Fruit fly (Drosophila melanogaster) whole organism, adult: ENCODE data around the gene CG33230.

Experiments
- CG11617 ChIP-seq: fragments of 200-800 bp; sonication (Bioruptor generic); optimal IDR thresholded peaks from 2 replicates; lab custom pipeline; 2017; ENCODE audit warnings: mild to moderate bottlenecking, missing biosample characterization, missing genetic modification reagents, missing genetic modification characterization
- CG12768 ChIP-seq: fragments of 200-800 bp; sonication (Bioruptor generic); optimal IDR thresholded peaks from 2 replicates; lab custom pipeline; 2017; ENCODE audit warnings: missing biosample characterization, missing genetic modification characterization, mild to moderate bottlenecking, moderate library complexity, missing genetic modification reagents
- CG14711 ChIP-seq: fragments of 200-800 bp; sonication (Bioruptor generic); optimal IDR thresholded peaks from 2 replicates; lab custom pipeline; 2018; ENCODE audit warnings: missing biosample characterization, mild to moderate bottlenecking, missing genetic modification characterization, moderate library complexity
- CG1620 ChIP-seq: fragments of 200-800 bp; sonication (Bioruptor generic); optimal IDR thresholded peaks from 2 replicates; lab custom pipeline; 2016; ENCODE audit warnings: missing biosample characterization, missing genetic modification characterization
- CG33017 ChIP-seq: fragments of 200-800 bp; sonication (Bioruptor generic); optimal IDR thresholded peaks from 2 replicates; lab custom pipeline; 2018; ENCODE audit warnings: missing biosample characterization, mild to moderate bottlenecking, missing genetic modification characterization, moderate library complexity
- CG5204 ChIP-seq: fragments of 200-800 bp; sonication (Bioruptor generic); optimal IDR thresholded peaks from 2 replicates; lab custom pipeline; 2016; ENCODE audit warnings: missing biosample characterization, missing genetic modification characterization
- CG7045 ChIP-seq: fragments of 200-800 bp; sonication (Bioruptor generic); optimal IDR thresholded peaks from 2 replicates; lab custom pipeline; 2017; ENCODE audit warnings: missing biosample characterization, mild to moderate bottlenecking, missing genetic modification characterization
- CG7101 ChIP-seq: fragments of 200-800 bp; sonication (Bioruptor generic); optimal IDR thresholded peaks from 2 replicates; lab custom pipeline; 2018; ENCODE audit warnings: missing biosample characterization, mild to moderate bottlenecking, missing genetic modification characterization, moderate library complexity
- Clk ChIP-seq: fragments of 200-800 bp; sonication (Bioruptor generic); optimal IDR thresholded peaks from 2 replicates; lab custom pipeline; 2017; ENCODE audit warnings: missing biosample characterization, missing genetic modification characterization
- Crg-1 ChIP-seq: fragments of 200-800 bp; sonication (Bioruptor generic); optimal IDR thresholded peaks from 2 replicates; lab custom pipeline; 2016; ENCODE audit warnings: missing biosample characterization, missing genetic modification characterization
- Hr96 ChIP-seq: fragments of 200-800 bp; sonication (Bioruptor generic); optimal IDR thresholded peaks from 2 replicates; lab custom pipeline; 2016; ENCODE audit warnings: missing biosample characterization, missing genetic modification characterization
- Mnt ChIP-seq: fragments of 200-800 bp; sonication (Bioruptor generic); optimal IDR thresholded peaks from 2 replicates; lab custom pipeline; 2016; ENCODE audit warnings: missing biosample characterization, mild to moderate bottlenecking, missing genetic modification characterization
- bab1 ChIP-seq: fragments of 200-800 bp; sonication (Bioruptor generic); optimal IDR thresholded peaks from 3 replicates; lab custom pipeline; 2019; ENCODE audit warnings: missing biosample characterization, mild to moderate bottlenecking, missing genetic modification characterization, moderate library complexity
- cic ChIP-seq: fragments of 200-800 bp; sonication (Bioruptor generic); optimal IDR thresholded peaks from 2 replicates; lab custom pipeline; 2017; ENCODE audit warnings: missing biosample characterization, mild to moderate bottlenecking, missing genetic modification characterization, moderate library complexity
- cnc ChIP-seq, 2 experiments: fragments of >200 bp; optimal IDR thresholded peaks; 2 replicates each; lab custom pipeline; 2017
- kay ChIP-seq: fragments of 200-800 bp; sonication (Bioruptor generic); peaks from one replicate; lab custom pipeline; 2016; ENCODE audit warnings: missing biosample characterization, missing genetic modification characterization, borderline replicate concordance
- ovo ChIP-seq: fragments of 200-800 bp; sonication (Bioruptor generic); optimal IDR thresholded peaks from 2 replicates; lab custom pipeline; 2016; ENCODE audit warnings: missing biosample characterization, missing genetic modification characterization
- pad ChIP-seq: fragments of 200-800 bp; sonication (Bioruptor generic); optimal IDR thresholded peaks from 3 replicates; lab custom pipeline; 2017; ENCODE audit warnings: missing biosample characterization, missing genetic modification characterization, mild to moderate bottlenecking, moderate library complexity, missing genetic modification reagents
- tj ChIP-seq: fragments of 200-800 bp; sonication (Bioruptor generic); optimal IDR thresholded peaks from 3 replicates; lab custom pipeline; 2017; ENCODE audit warnings: missing biosample characterization, mild to moderate bottlenecking, missing genetic modification characterization, moderate library complexity
- toe ChIP-seq: fragments of 200-800 bp; sonication (Bioruptor generic); optimal IDR thresholded peaks from 2 replicates; lab custom pipeline; 2016; ENCODE audit warnings: missing biosample characterization, missing genetic modification characterization

CG33230 gene

dm6 chr3L:1649363-1649762 is 31.1 kb downstream of the CG33230 start:
- no peak for TF ChIP-seq CG5204
- TF ChIP-seq Crg-1 (GFP tag; lab: Kevin White, UChicago): no peak
- TF ChIP-seq CG1620 (GFP tag; lab: Kevin White, UChicago): no peak
- no peak for TF ChIP-seq cnc (optimal IDR thresholded peaks at IDR 0.05; lab: Kevin White, UChicago)
- TF ChIP-seq CG33017: no peak
- no peak for TF ChIP-seq Mnt (GFP tag; lab: Kevin White, UChicago)
- TF ChIP-seq ovo: no peak
- TF ChIP-seq bab1: no peak

DNA sequence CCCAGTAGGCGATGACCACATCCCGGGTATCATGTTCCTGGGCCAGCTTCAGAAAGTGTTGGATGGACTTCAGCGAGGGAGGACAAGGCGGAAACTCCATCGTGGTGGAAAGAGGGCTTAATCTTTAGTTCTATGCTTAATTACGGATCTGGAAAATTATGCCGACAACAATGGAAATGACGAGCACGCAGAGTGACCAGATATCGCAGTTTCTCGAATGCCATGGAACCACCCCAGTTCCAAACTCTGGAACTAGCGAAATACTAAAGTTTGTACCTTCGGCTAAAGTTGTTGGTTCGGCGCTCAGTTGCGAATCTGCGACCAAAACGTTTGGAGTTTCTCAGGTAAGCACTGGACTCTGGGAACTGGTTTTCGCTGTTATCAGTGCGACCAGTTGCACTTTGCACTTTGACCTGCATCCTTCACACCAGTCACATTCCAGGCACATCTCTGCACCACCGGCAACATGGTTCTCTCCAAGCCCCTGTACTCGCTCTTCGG is 34.5 kb downstream of the CG33230 start, which contains the start of the genes CG7970 and Vta1:
Gene CG7970, plus strand, starts transcription at position 51 of the 501 bp plus-strand sequence.
Gene Vta1, minus strand, starts transcription at position 201 of the 501 bp plus-strand sequence.
- TF ChIP-seq CG1620 (GFP tag; lab: Kevin White, UChicago) (no peak), Hr96 (GFP tag; lab: Kevin White, UChicago) (no peak), pad (GFP tag; lab: Kevin White, UChicago) (no peak), CG5204 (no peak), CG12768 (GFP tag; lab: Kevin White, UChicago) (peak; percentile 93), CG11617 (GFP tag; lab: Kevin White, UChicago) (peak; percentile 16), cic (no peak), CG14711 (tag; lab: Kevin White, UChicago) (peak; percentile 17), CG33017 (peak; percentile 52), tj (GFP tag; lab: Kevin White, UChicago) (peak; percentile 9), Clk (GFP tag; lab: Kevin White, UChicago) (no peak), CG7045 (no peak), ovo (no peak), toe (no peak), kay (GFP tag; lab: Kevin White, UChicago) (no peak), Mnt (GFP tag; lab: Kevin White, UChicago) (no peak), CG7101 (tag; lab: Kevin White, UChicago) (no peak), bab1 (peak; percentile 31), cnc (optimal IDR thresholded peaks at IDR 0.05; lab: Kevin White, UChicago) (no peak), Crg-1 (GFP tag; lab: Kevin White, UChicago) (peak; percentile 21)

- no peak for TF ChIP-seq pad (GFP tag; lab: Kevin White, UChicago)
- peak; percentile 30 for TF ChIP-seq cic
- no peak for TF ChIP-seq CG7045
Measured at dm6 chr3L:1653752-1654151, 35.5 kb downstream of the CG33230 start.

DNA sequence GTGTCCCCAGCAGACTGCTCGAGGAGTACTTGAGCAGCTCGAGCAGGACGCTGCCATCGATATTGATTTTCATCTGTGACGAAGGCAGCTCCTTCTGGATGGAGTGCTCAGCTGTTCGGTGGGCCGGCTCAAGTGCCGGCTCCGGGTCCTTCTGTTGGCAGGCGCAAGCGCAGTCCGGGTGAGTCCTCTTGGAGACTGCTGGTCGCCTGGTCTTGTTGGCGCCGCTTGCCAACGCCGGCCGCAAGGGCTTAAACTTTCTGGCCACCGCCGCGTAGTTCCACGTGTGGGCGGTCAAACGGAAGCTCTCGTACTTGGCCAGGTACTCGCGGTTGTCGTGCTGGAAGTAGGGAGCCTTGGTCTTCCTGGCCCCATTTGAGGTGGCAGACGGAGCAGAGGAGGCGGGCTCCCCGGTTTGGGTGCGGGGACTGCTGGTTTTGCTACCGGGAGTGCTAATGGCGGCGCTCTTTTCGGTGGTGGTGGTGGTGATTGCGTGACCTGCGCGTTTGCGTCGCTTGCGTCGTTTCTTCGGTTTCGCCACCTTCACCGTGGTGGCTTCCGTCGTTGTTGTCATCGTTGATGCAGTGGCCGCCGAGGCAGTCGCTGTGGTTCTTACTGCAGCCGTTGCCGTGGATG is 43.6 kb downstream of the CG33230 start:
- TF ChIP-seq cic (peak; percentile 12), Mnt (GFP tag; lab: Kevin White, UChicago) (peak; percentile 54), CG7045 (no peak)

DNA sequence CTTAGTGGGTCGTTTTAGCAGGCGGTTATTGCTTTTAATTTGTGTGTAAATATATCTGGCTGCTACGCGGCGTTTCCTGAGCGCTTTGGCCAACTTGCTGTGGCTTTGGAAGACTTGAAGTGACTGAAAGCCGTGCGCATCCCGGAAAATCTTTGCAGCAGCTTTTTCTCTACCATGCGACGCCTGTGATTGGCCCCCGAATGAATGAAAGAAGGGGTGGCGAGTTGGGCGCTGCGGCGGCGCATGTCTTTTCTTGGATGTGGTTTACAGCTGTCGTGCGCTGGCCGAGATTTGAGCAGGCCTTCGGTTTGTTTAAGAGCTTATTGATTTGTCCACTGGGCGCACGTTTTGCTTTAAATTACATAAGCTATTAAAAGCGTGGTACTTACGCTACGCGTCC is 45.3 kb downstream of the CG33230 start:
- no peak for TF ChIP-seq Mnt (GFP tag; lab: Kevin White, UChicago)
- no peak for TF ChIP-seq kay (GFP tag; lab: Kevin White, UChicago)
- no peak for TF ChIP-seq CG12768 (GFP tag; lab: Kevin White, UChicago)
- no peak for TF ChIP-seq pad (GFP tag; lab: Kevin White, UChicago)
- no peak for TF ChIP-seq Crg-1 (GFP tag; lab: Kevin White, UChicago)
- no peak for TF ChIP-seq CG1620 (GFP tag; lab: Kevin White, UChicago)
- no peak for TF ChIP-seq CG14711 (tag; lab: Kevin White, UChicago)
- no peak for TF ChIP-seq Clk (GFP tag; lab: Kevin White, UChicago)
- TF ChIP-seq CG7101 (tag; lab: Kevin White, UChicago): no peak
- TF ChIP-seq toe: no peak
- TF ChIP-seq cic: no peak
- no peak for TF ChIP-seq cnc (optimal IDR thresholded peaks at IDR 0.05; lab: Kevin White, UChicago)
- TF ChIP-seq Hr96 (GFP tag; lab: Kevin White, UChicago): no peak
- no peak for TF ChIP-seq CG11617 (GFP tag; lab: Kevin White, UChicago)
- TF ChIP-seq CG5204: no peak
- no peak for TF ChIP-seq ovo
- TF ChIP-seq tj (GFP tag; lab: Kevin White, UChicago): no peak
- no peak for TF ChIP-seq bab1
- TF ChIP-seq CG7045: no peak
- TF ChIP-seq CG33017: no peak

DNA sequence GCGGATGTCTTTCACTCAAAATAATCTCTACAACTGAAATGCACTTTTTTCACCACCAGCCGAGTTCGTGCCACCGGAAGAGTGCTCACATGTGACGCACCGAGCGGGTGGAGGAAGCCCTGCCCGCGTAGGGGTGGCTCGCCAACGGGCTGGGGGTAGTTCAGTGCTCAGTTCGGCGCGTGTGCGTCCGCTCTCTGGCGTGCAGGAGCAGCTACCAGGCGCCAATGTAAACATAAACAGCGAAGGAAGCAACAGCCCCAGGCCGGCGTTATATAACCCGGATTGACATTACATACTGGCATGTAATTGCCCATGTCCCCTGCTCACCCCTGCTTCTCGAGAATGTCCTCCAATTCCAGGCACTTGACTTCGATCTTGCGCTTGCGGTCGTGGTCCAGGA is 46.0 kb downstream of the CG33230 start:
- TF ChIP-seq Mnt (GFP tag; lab: Kevin White, UChicago): no peak
- TF ChIP-seq CG7101 (tag; lab: Kevin White, UChicago): no peak
- TF ChIP-seq CG5204: no peak
- TF ChIP-seq ovo: no peak
- TF ChIP-seq tj (GFP tag; lab: Kevin White, UChicago): no peak
- TF ChIP-seq pad (GFP tag; lab: Kevin White, UChicago): no peak
- TF ChIP-seq toe: no peak
- TF ChIP-seq CG33017: no peak
- TF ChIP-seq CG14711 (tag; lab: Kevin White, UChicago): no peak
- TF ChIP-seq cic: no peak
- TF ChIP-seq Hr96 (GFP tag; lab: Kevin White, UChicago): no peak
- no peak for TF ChIP-seq Crg-1 (GFP tag; lab: Kevin White, UChicago)
- TF ChIP-seq CG12768 (GFP tag; lab: Kevin White, UChicago): no peak
- no peak for TF ChIP-seq Clk (GFP tag; lab: Kevin White, UChicago)
- no peak for TF ChIP-seq kay (GFP tag; lab: Kevin White, UChicago)
- no peak for TF ChIP-seq CG11617 (GFP tag; lab: Kevin White, UChicago)
- TF ChIP-seq cnc (optimal IDR thresholded peaks at IDR 0.05; lab: Kevin White, UChicago): no peak
- no peak for TF ChIP-seq bab1
- TF ChIP-seq CG7045: no peak
